Worm (Caenorhabditis elegans) whole organism, mixed stage, embryonic: ENCODE data around the gene C13F10.5.

Experiments
- bed-3 ChIP-seq: fragments of 200-800 bp; sonication (Bioruptor generic); optimal IDR thresholded peaks from 3 replicates; lab custom pipeline; 2018; ENCODE audit warnings: mild to moderate bottlenecking, missing genetic modification characterization, moderate library complexity, missing compliant biosample characterization
- blmp-1 ChIP-seq: fragments of 150-350 bp; optimal IDR thresholded peaks from 2 replicates; lab custom pipeline; 2014; ENCODE audit warnings: missing biosample characterization, missing genetic modification characterization
- ceh-39 ChIP-seq: fragments of 150-350 bp; optimal IDR thresholded peaks from 2 replicates; lab custom pipeline; 2014; ENCODE audit warnings: missing biosample characterization, missing genetic modification characterization
- ceh-43 ChIP-seq: fragments of 200-800 bp; sonication (Bioruptor generic); optimal IDR thresholded peaks from 2 replicates; lab custom pipeline; 2018; ENCODE audit warnings: mild to moderate bottlenecking, missing genetic modification characterization, moderate library complexity, missing compliant biosample characterization
- drap-1 ChIP-seq: fragments of 200-800 bp; sonication (Bioruptor generic); optimal IDR thresholded peaks from 3 replicates; lab custom pipeline; 2018; ENCODE audit warnings: mild to moderate bottlenecking, missing genetic modification characterization, missing compliant biosample characterization
- elt-1 ChIP-seq: sonication (generic microtip); optimal IDR thresholded peaks from 2 replicates; lab custom pipeline; 2017; ENCODE audit warnings: missing genetic modification characterization, mild to moderate bottlenecking, missing compliant biosample characterization, antibody characterized with exemption, moderate library complexity, borderline replicate concordance; ENCODE audit not compliant: insufficient read depth
- flh-1 ChIP-seq: fragments of 200-800 bp; sonication (Bioruptor generic); optimal IDR thresholded peaks from 2 replicates; lab custom pipeline; 2018; ENCODE audit warnings: mild to moderate bottlenecking, missing genetic modification characterization, moderate library complexity, missing compliant biosample characterization
- hlh-1 ChIP-seq: fragments of 150-350 bp; optimal IDR thresholded peaks from 2 replicates; lab custom pipeline; 2014; ENCODE audit warnings: missing biosample characterization, missing genetic modification reagents, missing genetic modification characterization
- lin-13 ChIP-seq: fragments of 150-350 bp; optimal IDR thresholded peaks from 2 replicates; lab custom pipeline; 2014; ENCODE audit warnings: missing biosample characterization, missing genetic modification characterization
- mab-5 ChIP-seq: fragments of 150-350 bp; optimal IDR thresholded peaks from 2 replicates; lab custom pipeline; 2014; ENCODE audit warnings: missing biosample characterization, missing genetic modification characterization
- mep-1 ChIP-seq: fragments of 150-350 bp; optimal IDR thresholded peaks from 2 replicates; lab custom pipeline; 2017; ENCODE audit warnings: missing biosample characterization, missing genetic modification reagents, missing genetic modification characterization, inconsistent platforms
- mls-2 ChIP-seq: sonication (generic microtip); optimal IDR thresholded peaks from 2 replicates; lab custom pipeline; 2016; ENCODE audit warnings: mild to moderate bottlenecking, missing genetic modification characterization, moderate library complexity, missing compliant biosample characterization
- nhr-2 ChIP-seq: fragments of 150-350 bp; optimal IDR thresholded peaks from 2 replicates; lab custom pipeline; 2014; ENCODE audit warnings: missing biosample characterization, missing genetic modification characterization
- nhr-237 ChIP-seq: fragments of 150-350 bp; optimal IDR thresholded peaks from 2 replicates; lab custom pipeline; 2014; ENCODE audit warnings: missing biosample characterization, missing genetic modification characterization
- nhr-28 ChIP-seq: fragments of 150-350 bp; optimal IDR thresholded peaks from 2 replicates; lab custom pipeline; 2014; ENCODE audit warnings: missing biosample characterization, missing genetic modification characterization
- pha-4 ChIP-seq: fragments of 150-350 bp; optimal IDR thresholded peaks from 2 replicates; lab custom pipeline; 2018; ENCODE audit warnings: missing biosample characterization, missing genetic modification reagents, missing genetic modification characterization
- snpc-4 ChIP-seq: fragments of 150-350 bp; optimal IDR thresholded peaks from 2 replicates; lab custom pipeline; 2014; ENCODE audit warnings: missing biosample characterization, missing genetic modification characterization
- sptf-1 ChIP-seq: sonication (generic microtip); optimal IDR thresholded peaks from 2 replicates; lab custom pipeline; 2017; ENCODE audit warnings: mild to moderate bottlenecking, missing genetic modification characterization, moderate library complexity, missing compliant biosample characterization
- unc-120 ChIP-seq: sonication (generic microtip); optimal IDR thresholded peaks from 2 replicates; lab custom pipeline; 2017; ENCODE audit warnings: missing genetic modification characterization, missing compliant biosample characterization; ENCODE audit not compliant: poor library complexity, severe bottlenecking
- unc-39 ChIP-seq: fragments of 150-350 bp; optimal IDR thresholded peaks from 2 replicates; lab custom pipeline; 2014; ENCODE audit warnings: missing biosample characterization, missing genetic modification characterization

The C13F10.5 gene

DNA sequence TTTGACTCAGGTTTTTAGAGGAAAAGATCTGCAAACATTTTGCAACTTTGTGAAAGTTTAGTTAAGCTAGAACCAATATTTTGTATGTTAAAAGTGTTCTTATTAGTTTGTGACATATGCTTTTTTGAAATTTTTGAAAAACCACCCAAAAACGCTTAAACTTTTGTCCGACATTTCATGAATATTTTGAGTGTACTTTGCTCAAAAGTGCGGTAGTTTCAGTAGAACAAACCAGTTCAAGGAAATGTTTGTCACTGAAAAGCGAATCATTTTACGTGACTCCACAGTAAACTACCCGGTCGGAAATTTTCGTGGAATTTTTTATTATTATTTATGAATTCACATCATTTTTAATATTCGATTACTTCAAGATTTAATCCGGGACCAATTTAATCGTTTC is 34.3 kb downstream of the C13F10.5 start, which contains the start of gene pitr-5:
Gene pitr-5, plus strand, starts transcription at position 301 of the 400 bp plus-strand sequence.
- no peak for TF ChIP-seq blmp-1 (tag; lab: Kevin White, UChicago)
- no peak for TF ChIP-seq hlh-1 (tag; lab: Kevin White, UChicago)
- no peak for TF ChIP-seq pha-4
- TF ChIP-seq nhr-28 (tag; lab: Kevin White, UChicago) = no peak
- no peak for TF ChIP-seq nhr-2 (tag; lab: Kevin White, UChicago)
- no peak for TF ChIP-seq mls-2 (tag; lab: Kevin White, UChicago)
- TF ChIP-seq ceh-39 (tag; lab: Kevin White, UChicago) = no peak
- no peak for TF ChIP-seq ceh-43 (GFP tag; lab: Kevin White, UChicago)
- no peak for TF ChIP-seq flh-1 (GFP tag; lab: Kevin White, UChicago)
- no peak for TF ChIP-seq mep-1
- no peak for TF ChIP-seq drap-1 (GFP tag; lab: Kevin White, UChicago)

DNA sequence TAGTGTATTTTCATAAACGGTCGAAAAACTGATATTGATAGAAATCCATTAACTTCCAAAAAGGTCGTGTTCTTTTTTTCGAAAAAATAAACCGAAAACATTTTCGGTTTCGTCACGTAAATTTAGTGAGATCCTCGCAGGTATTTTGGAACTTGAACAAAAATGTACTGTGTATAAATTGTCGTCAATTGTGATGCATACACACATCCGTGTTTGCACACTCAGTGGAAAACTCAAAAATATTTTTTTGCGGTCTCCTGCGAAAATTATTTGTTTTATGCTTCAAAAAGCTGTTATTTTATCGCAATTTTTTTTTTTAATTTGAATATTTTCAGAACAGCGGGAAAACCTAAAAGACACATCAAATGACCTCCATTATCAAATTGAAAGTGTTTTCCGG is 40.0 kb downstream of the C13F10.5 start, which contains the start of gene cpsf-2:
Gene cpsf-2, plus strand, starts transcription at position 330 of the 400 bp plus-strand sequence.
- TF ChIP-seq unc-39 (no peak), lin-13 (tag; lab: Kevin White, UChicago) (no peak), nhr-28 (tag; lab: Kevin White, UChicago) (no peak), nhr-237 (tag; lab: Kevin White, UChicago) (peak; percentile 9), mep-1 (no peak), ceh-39 (tag; lab: Kevin White, UChicago) (no peak), mab-5 (no peak)

DNA sequence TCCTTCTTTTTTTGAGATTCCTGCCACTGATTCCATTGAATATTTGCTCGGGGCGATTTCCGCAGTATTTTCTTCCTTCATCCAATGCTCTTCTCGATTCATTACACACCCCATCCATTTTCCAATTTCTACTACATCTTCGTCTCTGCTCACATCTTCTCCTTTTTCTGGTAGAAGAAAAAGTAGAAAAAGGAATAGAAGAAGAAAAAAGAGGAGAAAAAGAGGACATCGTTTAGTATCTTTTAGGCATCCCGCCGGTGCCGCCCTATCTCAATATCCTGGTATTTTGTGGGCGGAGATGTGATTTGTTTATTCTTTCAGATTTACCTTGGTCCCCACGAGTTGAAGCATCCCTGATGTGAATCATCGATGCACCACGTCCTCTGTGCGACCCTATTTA is 43.7 kb downstream of the C13F10.5 start, which contains the start of gene lgc-39:
Gene lgc-39, plus strand, starts transcription at position 301 of the 400 bp plus-strand sequence.
- TF ChIP-seq mep-1 = no peak

DNA sequence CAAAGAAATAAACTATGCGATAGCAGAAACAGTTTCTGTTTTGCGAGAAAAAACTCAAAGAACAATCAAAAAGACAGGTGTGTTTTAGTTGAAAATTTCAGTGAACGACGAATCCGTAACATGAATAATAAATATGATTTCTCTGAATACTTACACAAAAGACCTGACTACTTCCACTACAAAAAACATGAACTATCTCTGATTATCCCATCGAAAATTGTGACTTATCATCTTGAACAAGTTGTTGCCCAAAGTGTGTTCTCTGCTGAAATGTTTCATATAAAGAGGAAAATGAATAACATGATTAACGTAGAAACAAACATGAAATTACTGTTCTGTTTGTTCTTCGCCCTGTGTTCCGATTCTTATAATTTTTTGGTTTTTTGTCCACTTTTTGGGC is 52.2 kb downstream of the C13F10.5 start, which contains the start of gene ugt-36:
Gene ugt-36, plus strand, starts transcription at position 301 of the 400 bp plus-strand sequence.
- TF ChIP-seq snpc-4 (tag; lab: Kevin White, UChicago) (no peak), elt-1 (tag; lab: Kevin White, UChicago) (no peak), unc-120 (tag; lab: Kevin White, UChicago) (no peak), ceh-43 (GFP tag; lab: Kevin White, UChicago) (no peak), bed-3 (GFP tag; lab: Kevin White, UChicago) (no peak), hlh-1 (tag; lab: Kevin White, UChicago) (no peak), sptf-1 (no peak)
- TF ChIP-seq, all 35 proteins: peak for 0
